Worm (Caenorhabditis elegans) whole organism, midembryonic: ENCODE measurements around the gene F34D6.1.

ENCODE experiments used
- T22C8.4 ChIP-seq: fragments of 200-800 bp; sonication (Bioruptor generic); IDR thresholded peaks from 2 replicates; pipeline ENCODE4 v1.3.6; 2022; ENCODE audit warnings: missing genetic modification characterization, missing compliant biosample characterization
- flt-1 ChIP-seq: fragments of 200-800 bp; sonication (Bioruptor generic); IDR thresholded peaks from 2 replicates; pipeline ENCODE4 v1.3.6; 2022; ENCODE audit warnings: missing genetic modification characterization, missing compliant biosample characterization
- med-1 ChIP-seq: sonication (generic microtip); optimal IDR thresholded peaks from 2 replicates; lab custom pipeline; 2017; ENCODE audit warnings: missing genetic modification characterization, mild to moderate bottlenecking, missing compliant biosample characterization, antibody characterized with exemption, missing genetic modification reagents; ENCODE audit not compliant: insufficient read depth
- ref-1 ChIP-seq: fragments of 200-800 bp; sonication (Bioruptor generic); conservative IDR thresholded peaks from 2 replicates; pipeline ENCODE4 v1.3.6; 2022; ENCODE audit warnings: missing genetic modification reagents, missing genetic modification characterization, missing compliant biosample characterization
- ztf-29 ChIP-seq: fragments of 200-800 bp; sonication (Bioruptor generic); IDR thresholded peaks from 2 replicates; pipeline ENCODE4 v1.3.6; 2022; ENCODE audit warnings: missing genetic modification reagents, missing genetic modification characterization, missing compliant biosample characterization

- TF ChIP-seq med-1 (GFP tag; lab: Kevin White, UChicago) (no peak), ref-1 (GFP tag; lab: Robert Waterston, UW) (no peak), T22C8.4 (GFP tag; lab: Robert Waterston, UW) (no peak), flt-1 (no peak), ztf-29 (no peak)
Observed at ce11 chrII:2684208-2684607, 3.2 kb upstream of the F34D6.1 start, which contains the start of gene ceh-87.
